Fruit fly (Drosophila melanogaster) S2 (cell line): ENCODE data around the gene Adgf-D.

Experiments used
- CG8478 ChIP-seq: fragments of >200 bp; optimal IDR thresholded peaks from 2 replicates; lab custom pipeline; 2018
- CTCF ChIP-seq, 2 experiments: fragments of >200 bp; optimal IDR thresholded peaks; 2 replicates each; lab custom pipeline; 2018

DNA sequence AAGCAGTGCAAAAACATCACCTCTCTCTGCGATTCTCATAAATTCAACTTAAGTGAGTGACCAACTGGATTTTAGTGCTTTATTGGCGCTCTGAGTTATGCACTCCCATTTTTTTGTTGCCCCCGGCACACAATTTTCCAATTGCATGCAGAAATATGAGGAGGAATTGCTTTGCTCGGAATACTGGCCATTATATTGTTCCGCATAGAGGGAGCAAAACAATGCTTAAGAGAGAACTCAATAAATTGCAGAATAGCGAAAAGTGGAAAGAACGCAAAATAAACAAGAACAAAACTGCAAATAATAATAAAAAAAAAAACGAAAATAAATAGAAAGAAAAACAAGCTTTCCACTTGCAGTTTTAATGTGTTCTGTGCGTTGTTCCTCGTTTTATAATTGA, 15.6 kb upstream of the Adgf-D start:
- TF ChIP-seq CG8478 (lab: Kevin White, UChicago) (no peak), CTCF (optimal IDR thresholded peaks at IDR 0.05; lab: Kevin White, UChicago) (no peak)
